Fruit fly (Drosophila melanogaster) whole organism: ENCODE measurements around the gene HP4.

Experiments used
- Dll ChIP-seq: fragments of >200 bp; optimal IDR thresholded peaks from 2 replicates; lab custom pipeline; 2017
- psq ChIP-seq: fragments of >200 bp; optimal IDR thresholded peaks from 2 replicates; lab custom pipeline; 2017
- usp ChIP-seq: fragments of >200 bp; optimal IDR thresholded peaks from 2 replicates; lab custom pipeline; 2017; ENCODE audit warnings: missing biosample characterization, missing genetic modification characterization, mixed read lengths

- no peak for TF ChIP-seq Dll (lab: Kevin White, UChicago)
- no peak for TF ChIP-seq usp
- TF ChIP-seq psq (lab: Kevin White, UChicago) = no peak
These were observed 19.2 kb downstream of the HP4 start for dm6 chr3L:7956718-7957117.
